Fruit fly (Drosophila melanogaster): Measurements from ENCODE around the gene cpx.

DNA sequence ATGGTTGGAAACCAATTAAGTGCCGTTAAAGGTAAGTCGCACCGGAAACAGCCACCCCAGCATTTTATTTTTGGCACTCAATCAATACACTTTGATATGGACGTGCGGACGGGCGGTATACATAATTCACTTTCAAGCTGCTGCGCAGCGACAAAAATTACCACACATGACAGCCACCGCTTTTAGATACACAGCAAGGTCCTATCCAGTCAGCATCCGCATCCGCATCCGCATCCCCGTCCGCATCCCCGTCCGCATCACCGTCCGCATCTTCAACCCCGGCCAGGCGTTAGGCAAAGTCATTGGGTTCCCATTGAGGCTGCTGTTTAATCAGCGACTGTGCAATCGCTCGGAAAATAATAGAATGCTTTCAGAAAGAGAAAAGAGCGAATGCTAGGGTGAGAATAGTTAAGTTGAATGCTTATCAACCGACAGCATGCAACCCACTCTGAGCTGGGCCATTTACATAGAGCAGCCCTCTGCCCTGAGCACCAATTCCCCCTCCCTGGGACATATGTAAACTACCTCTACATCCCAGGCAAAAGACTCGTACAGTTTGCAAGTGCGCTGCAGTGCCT, 4.4 kb downstream of the cpx start:
- TF ChIP-seq Sp1 (GFP tag; optimal IDR thresholded peaks at IDR 0.05) (no peak), tai (GFP tag; optimal IDR thresholded peaks at IDR 0.05) (no peak), HLH106 (tag; optimal IDR thresholded peaks at IDR 0.05) (no peak)

Measured in whole organism, wandering third instar larva.